Worm (Caenorhabditis elegans) whole organism, L3 larva: ENCODE measurements around the gene T11B7.2.

ENCODE experiments used
- R02D3.7 ChIP-seq: fragments of 150-350 bp; optimal IDR thresholded peaks from 2 replicates; lab custom pipeline; 2014; ENCODE audit warnings: missing biosample characterization, missing genetic modification characterization
- ZK546.5 ChIP-seq: sonication (generic microtip); optimal IDR thresholded peaks from 2 replicates; lab custom pipeline; 2017; ENCODE audit warnings: missing biosample characterization, missing genetic modification characterization
- aly-2 ChIP-seq: fragments of 150-350 bp; optimal IDR thresholded peaks from 2 replicates; lab custom pipeline; 2014; ENCODE audit warnings: missing biosample characterization, missing genetic modification characterization
- ama-1 ChIP-seq: fragments of 150-350 bp; optimal IDR thresholded peaks from 2 replicates; lab custom pipeline; 2018
- ceh-16 ChIP-seq: sonication (generic microtip); optimal IDR thresholded peaks from 2 replicates; lab custom pipeline; 2017; ENCODE audit warnings: missing biosample characterization, missing genetic modification characterization
- ceh-28 ChIP-seq: fragments of 150-350 bp; optimal IDR thresholded peaks from 2 replicates; lab custom pipeline; 2014; ENCODE audit warnings: missing biosample characterization, missing genetic modification reagents, missing genetic modification characterization
- ceh-82 ChIP-seq: fragments of 150-350 bp; optimal IDR thresholded peaks from 2 replicates; lab custom pipeline; 2014; ENCODE audit warnings: missing biosample characterization, missing genetic modification characterization
- ceh-9 ChIP-seq: sonication (generic microtip); optimal IDR thresholded peaks from 2 replicates; lab custom pipeline; 2018; ENCODE audit warnings: missing biosample characterization, missing genetic modification characterization
- daf-12 ChIP-seq: fragments of 150-350 bp; optimal IDR thresholded peaks from 2 replicates; lab custom pipeline; 2014; ENCODE audit warnings: missing biosample characterization, missing genetic modification reagents, missing genetic modification characterization
- egl-27 ChIP-seq: sonication (generic microtip); optimal IDR thresholded peaks from 4 replicates; lab custom pipeline; 2017; ENCODE audit warnings: missing biosample characterization, missing genetic modification reagents, missing genetic modification characterization
- egl-5 ChIP-seq: fragments of 150-350 bp; optimal IDR thresholded peaks from 2 replicates; lab custom pipeline; 2017; ENCODE audit warnings: missing biosample characterization, missing genetic modification reagents, missing genetic modification characterization, inconsistent platforms
- elt-1 ChIP-seq: fragments of 150-350 bp; optimal IDR thresholded peaks from 2 replicates; lab custom pipeline; 2014; ENCODE audit warnings: missing biosample characterization, missing genetic modification characterization
- elt-2 ChIP-seq: sonication (generic microtip); optimal IDR thresholded peaks from 2 replicates; lab custom pipeline; 2016; ENCODE audit warnings: missing genetic modification reagents, mild to moderate bottlenecking, missing genetic modification characterization, missing compliant biosample characterization
- elt-3 ChIP-seq, 3 experiments: fragments of 150-350 bp in 1 of 3; sonication (generic microtip) in 2 of 3; optimal IDR thresholded peaks; 2 replicates in 2 of 3; 4 replicates in 1 of 3; lab custom pipeline; 2014 to 2017; ENCODE audit warnings: missing biosample characterization in 3 of 3, missing genetic modification characterization in 3 of 3
- eor-1 ChIP-seq, 2 experiments: fragments of 150-350 bp; optimal IDR thresholded peaks; 2 replicates each; lab custom pipeline; 2014 to 2018; ENCODE audit warnings: missing biosample characterization in 2 of 2, missing genetic modification characterization in 2 of 2
- fkh-10 ChIP-seq: sonication (generic microtip); optimal IDR thresholded peaks from 2 replicates; lab custom pipeline; 2017; ENCODE audit warnings: missing biosample characterization, missing genetic modification reagents, missing genetic modification characterization
- fkh-2 ChIP-seq: fragments of 150-350 bp; optimal IDR thresholded peaks from 2 replicates; lab custom pipeline; 2014; ENCODE audit warnings: missing biosample characterization, missing genetic modification reagents, missing genetic modification characterization
- fos-1 ChIP-seq: fragments of 150-350 bp; optimal IDR thresholded peaks from 2 replicates; lab custom pipeline; 2014; ENCODE audit warnings: missing biosample characterization, missing genetic modification characterization
- hmg-11 ChIP-seq: sonication (generic microtip); optimal IDR thresholded peaks from 2 replicates; lab custom pipeline; 2016; ENCODE audit warnings: missing genetic modification characterization, missing compliant biosample characterization
- jun-1 ChIP-seq: fragments of 150-350 bp; optimal IDR thresholded peaks from 2 replicates; lab custom pipeline; 2014; ENCODE audit warnings: missing biosample characterization, missing genetic modification reagents, missing genetic modification characterization
- lin-15B ChIP-seq: fragments of 150-350 bp; optimal IDR thresholded peaks from 2 replicates; lab custom pipeline; 2014; ENCODE audit warnings: missing biosample characterization, missing genetic modification characterization
- lin-39 ChIP-seq: fragments of 150-350 bp; optimal IDR thresholded peaks from 2 replicates; lab custom pipeline; 2018; ENCODE audit warnings: missing biosample characterization, missing genetic modification reagents, missing genetic modification characterization
- lsy-12 ChIP-seq: sonication (generic microtip); optimal IDR thresholded peaks from 2 replicates; lab custom pipeline; 2016; ENCODE audit warnings: mild to moderate bottlenecking, missing genetic modification characterization, missing compliant biosample characterization
- mdl-1 ChIP-seq: fragments of 150-350 bp; optimal IDR thresholded peaks from 2 replicates; lab custom pipeline; 2014; ENCODE audit warnings: missing biosample characterization, missing genetic modification characterization
- mml-1 ChIP-seq: fragments of 150-350 bp; sonication (generic microtip); optimal IDR thresholded peaks from 3 replicates; lab custom pipeline; 2014; ENCODE audit warnings: missing biosample characterization, missing genetic modification characterization
- nfya-1 ChIP-seq: sonication (generic microtip); optimal IDR thresholded peaks from 2 replicates; lab custom pipeline; 2017; ENCODE audit warnings: missing genetic modification characterization, mild to moderate bottlenecking, missing compliant biosample characterization, antibody characterized with exemption, moderate library complexity; ENCODE audit not compliant: insufficient read depth
- nhr-11 ChIP-seq: fragments of 150-350 bp; optimal IDR thresholded peaks from 2 replicates; lab custom pipeline; 2014; ENCODE audit warnings: missing biosample characterization, missing genetic modification characterization
- nhr-12 ChIP-seq: fragments of 150-350 bp; optimal IDR thresholded peaks from 2 replicates; lab custom pipeline; 2014; ENCODE audit warnings: missing biosample characterization, missing genetic modification characterization
- nhr-23 ChIP-seq: fragments of 150-350 bp; optimal IDR thresholded peaks from 2 replicates; lab custom pipeline; 2014; ENCODE audit warnings: missing biosample characterization, missing genetic modification reagents, missing genetic modification characterization
- nhr-237 ChIP-seq: fragments of 150-350 bp; optimal IDR thresholded peaks from 2 replicates; lab custom pipeline; 2014; ENCODE audit warnings: missing biosample characterization, missing genetic modification characterization
- nhr-25 ChIP-seq: sonication (generic microtip); optimal IDR thresholded peaks from 2 replicates; lab custom pipeline; 2017; ENCODE audit warnings: missing biosample characterization, missing genetic modification characterization
- nhr-28 ChIP-seq: fragments of 150-350 bp; optimal IDR thresholded peaks from 2 replicates; lab custom pipeline; 2014; ENCODE audit warnings: missing biosample characterization, missing genetic modification characterization
- nhr-43 ChIP-seq: sonication (generic microtip); optimal IDR thresholded peaks from 2 replicates; lab custom pipeline; 2016; ENCODE audit warnings: mild to moderate bottlenecking, missing genetic modification characterization, missing compliant biosample characterization; ENCODE audit not compliant: poor library complexity, severe bottlenecking
- nhr-67 ChIP-seq: fragments of 150-350 bp; optimal IDR thresholded peaks from 2 replicates; lab custom pipeline; 2014; ENCODE audit warnings: missing biosample characterization, missing genetic modification characterization
- nhr-76 ChIP-seq: fragments of 150-350 bp; sonication (generic microtip); optimal IDR thresholded peaks from 5 replicates; lab custom pipeline; 2014; ENCODE audit warnings: missing biosample characterization, missing genetic modification characterization
- nhr-77 ChIP-seq: fragments of 150-350 bp; optimal IDR thresholded peaks from 2 replicates; lab custom pipeline; 2014; ENCODE audit warnings: missing biosample characterization, missing genetic modification characterization
- pha-4 ChIP-seq: fragments of 150-350 bp; optimal IDR thresholded peaks from 2 replicates; lab custom pipeline; 2014; ENCODE audit warnings: missing biosample characterization, missing genetic modification reagents, missing genetic modification characterization
- pqm-1 ChIP-seq: fragments of 150-350 bp; optimal IDR thresholded peaks from 2 replicates; lab custom pipeline; 2017; ENCODE audit warnings: missing biosample characterization, missing genetic modification characterization, inconsistent platforms
- sea-2 ChIP-seq: fragments of 150-350 bp; sonication (generic microtip); optimal IDR thresholded peaks from 4 replicates; lab custom pipeline; 2014; ENCODE audit warnings: missing biosample characterization, missing genetic modification reagents, missing genetic modification characterization
- skn-1 ChIP-seq: fragments of 150-350 bp; optimal IDR thresholded peaks from 2 replicates; lab custom pipeline; 2014; ENCODE audit warnings: missing biosample characterization, missing genetic modification characterization
- snpc-4 ChIP-seq: fragments of 150-350 bp; optimal IDR thresholded peaks from 2 replicates; lab custom pipeline; 2014; ENCODE audit warnings: missing biosample characterization, missing genetic modification characterization
- tbx-2 ChIP-seq: sonication (generic microtip); optimal IDR thresholded peaks from 2 replicates; lab custom pipeline; 2016; ENCODE audit warnings: mild to moderate bottlenecking, missing genetic modification characterization, missing compliant biosample characterization
- unc-39 ChIP-seq: sonication (generic microtip); optimal IDR thresholded peaks from 4 replicates; lab custom pipeline; 2017; ENCODE audit warnings: missing biosample characterization, missing genetic modification characterization
- unc-62 ChIP-seq: fragments of 150-350 bp; sonication (generic microtip); optimal IDR thresholded peaks from 4 replicates; lab custom pipeline; 2014; ENCODE audit warnings: missing biosample characterization, missing genetic modification reagents, missing genetic modification characterization
- zag-1 ChIP-seq: fragments of 150-350 bp; optimal IDR thresholded peaks from 2 replicates; lab custom pipeline; 2014; ENCODE audit warnings: missing biosample characterization, missing genetic modification characterization
- ztf-11 ChIP-seq: fragments of 150-350 bp; optimal IDR thresholded peaks from 2 replicates; lab custom pipeline; 2014; ENCODE audit warnings: missing biosample characterization, missing genetic modification characterization
- ztf-4 ChIP-seq: fragments of 150-350 bp; optimal IDR thresholded peaks from 2 replicates; lab custom pipeline; 2014; ENCODE audit warnings: missing biosample characterization, missing genetic modification characterization

Gene T11B7.2

ce11 chrIV:8794895-8795665, 49.3 kb downstream of the T11B7.2 start:
- TF ChIP-seq egl-27 (tag; lab: Kevin White, UChicago): peak; percentile 53
- TF ChIP-seq elt-1 (tag; lab: Kevin White, UChicago): peak; percentile 65
- TF ChIP-seq elt-3 (tag; optimal IDR thresholded peaks at IDR 0.05; lab: Kevin White, UChicago): peak in 1 of 3 experiments; percentile 11
- TF ChIP-seq nhr-12: no peak
- TF ChIP-seq ceh-9: no peak
- TF ChIP-seq R02D3.7 (tag; lab: Kevin White, UChicago): peak; percentile 46
- TF ChIP-seq mdl-1 (tag; lab: Kevin White, UChicago): peak; percentile 75
- TF ChIP-seq hmg-11 (tag; lab: Kevin White, UChicago): peak; percentile 80
- TF ChIP-seq fkh-10 (GFP tag; lab: Kevin White, UChicago): peak; percentile 90
- no peak for TF ChIP-seq nhr-237 (tag; lab: Kevin White, UChicago)
- no peak for TF ChIP-seq nhr-11 (tag; lab: Kevin White, UChicago)
- peak; percentile 7 for TF ChIP-seq daf-12 (tag; lab: Kevin White, UChicago)
- TF ChIP-seq nhr-23 (tag; lab: Kevin White, UChicago): peak; percentile 83
- TF ChIP-seq nhr-77: no peak
- peak; percentile 79 for TF ChIP-seq lin-39 (tag; lab: Kevin White, UChicago)
- TF ChIP-seq skn-1: peak; percentile 12
- peak; percentile 81 for TF ChIP-seq nfya-1
- TF ChIP-seq nhr-76 (tag; lab: Kevin White, UChicago): no peak
- no peak for TF ChIP-seq fkh-2
- TF ChIP-seq jun-1 (tag; lab: Kevin White, UChicago): peak; percentile 77
- peak; percentile 17 for TF ChIP-seq lin-15B (tag; lab: Kevin White, UChicago)
- peak; percentile 83 for TF ChIP-seq snpc-4 (tag; lab: Kevin White, UChicago)
- TF ChIP-seq aly-2 (tag; lab: Kevin White, UChicago): no peak
- peak; percentile 67 for TF ChIP-seq ztf-4
- TF ChIP-seq nhr-43 (tag; lab: Kevin White, UChicago): peak; percentile 62
- TF ChIP-seq unc-62 (GFP tag; lab: Kevin White, UChicago): peak; percentile 80
- TF ChIP-seq nhr-28: no peak
- no peak for TF ChIP-seq mml-1 (tag; lab: Kevin White, UChicago)
- no peak for TF ChIP-seq ztf-11 (tag; lab: Kevin White, UChicago)
- TF ChIP-seq tbx-2 (tag; lab: Kevin White, UChicago): peak; percentile 71
- TF ChIP-seq unc-39 (tag; lab: Kevin White, UChicago): no peak
- TF ChIP-seq ama-1 (lab: Kevin White, UChicago): no peak
- peak; percentile 57 for TF ChIP-seq ceh-28 (tag; lab: Kevin White, UChicago)
- TF ChIP-seq sea-2: no peak
- TF ChIP-seq ZK546.5 (tag; lab: Kevin White, UChicago): no peak
- TF ChIP-seq egl-5: no peak
- no peak for TF ChIP-seq fos-1
- no peak for TF ChIP-seq eor-1 (tag; optimal IDR thresholded peaks at IDR 0.05; lab: Kevin White, UChicago)
- no peak for TF ChIP-seq nhr-67
- peak; percentile 49 for TF ChIP-seq ceh-82 (tag; lab: Kevin White, UChicago)
- no peak for TF ChIP-seq ceh-16 (tag; lab: Kevin White, UChicago)
- peak; percentile 68 for TF ChIP-seq pha-4 (tag; lab: Kevin White, UChicago)
- peak; percentile 88 for TF ChIP-seq nhr-25 (tag; lab: Kevin White, UChicago)
- peak; percentile 56 for TF ChIP-seq pqm-1 (tag; lab: Kevin White, UChicago)
- peak; percentile 82 for TF ChIP-seq lsy-12
- TF ChIP-seq elt-2: peak; percentile 97
- peak; percentile 29 for TF ChIP-seq zag-1 (tag; lab: Kevin White, UChicago)
